Worm (Caenorhabditis elegans): ENCODE measurements around the gene H04D03.4.

Gene H04D03.4

DNA sequence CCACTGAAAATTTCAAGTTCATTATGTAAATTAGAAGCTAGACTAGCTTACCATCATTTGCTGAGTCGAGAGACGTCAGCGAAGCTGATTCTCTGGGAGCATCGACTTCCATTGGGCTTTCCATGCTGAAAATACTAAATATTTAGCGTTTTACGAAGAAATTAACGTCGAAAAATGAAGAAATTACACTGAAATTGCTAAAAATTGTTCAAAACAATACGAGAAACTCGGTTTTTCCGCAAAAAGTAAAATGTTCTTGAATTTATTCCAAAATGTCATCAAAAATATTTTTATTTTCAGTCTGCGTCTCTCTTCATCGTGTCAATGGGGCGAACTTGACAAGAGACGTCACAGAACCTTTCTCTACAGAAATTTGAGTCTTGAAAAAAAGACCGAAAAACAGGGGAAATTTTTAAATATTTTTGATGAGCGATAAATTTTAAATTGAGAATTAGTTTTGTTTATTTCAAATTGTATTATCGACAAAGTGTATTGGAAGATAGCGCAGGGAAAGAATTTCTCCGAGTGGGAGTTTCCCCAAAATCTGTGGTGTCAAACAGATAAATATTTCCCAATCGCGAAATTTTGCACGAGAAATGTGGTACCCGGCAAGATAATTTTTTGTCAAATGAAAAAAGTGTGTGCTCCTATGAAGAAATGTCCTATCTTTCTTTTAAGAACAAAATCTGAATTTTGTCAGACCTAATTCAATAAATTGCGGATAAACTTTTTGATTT is 9.7 kb upstream of the H04D03.4 start, which contains the start of gene ecps-1 (continued):
- TF ChIP-seq nhr-11 (tag; optimal IDR thresholded peaks at IDR 0.05), result peak; percentile 66
- TF ChIP-seq tbx-2 (tag; optimal IDR thresholded peaks at IDR 0.05), result peak; percentile 92
- peak in 2 of 6 experiments; percentile 72 to 93 for TF ChIP-seq elt-3 (tag; optimal IDR thresholded peaks at IDR 0.05)
- TF ChIP-seq lin-14 (GFP tag; optimal IDR thresholded peaks at IDR 0.05), result peak; percentile 95
- TF ChIP-seq hlh-17 (GFP tag; optimal IDR thresholded peaks at IDR 0.05; ENCODE audit: borderline replicate concordance), result no peak
- TF ChIP-seq unc-62 (GFP tag; optimal IDR thresholded peaks at IDR 0.05), result no peak
- peak; percentile 94 for TF ChIP-seq snu-23 (GFP tag; optimal IDR thresholded peaks at IDR 0.05)
- peak; percentile 1 for TF ChIP-seq vab-15 (tag; optimal IDR thresholded peaks at IDR 0.05)
- peak; percentile 50 for TF ChIP-seq sup-37 (GFP tag; optimal IDR thresholded peaks at IDR 0.05)
- peak; percentile 96 for TF ChIP-seq nhr-71 (tag; optimal IDR thresholded peaks at IDR 0.05)
- peak; percentile 76 for TF ChIP-seq fkh-4 (tag; optimal IDR thresholded peaks at IDR 0.05; ENCODE audit: borderline replicate concordance)
- TF ChIP-seq zag-1 (tag; optimal IDR thresholded peaks at IDR 0.05), result no peak
- peak; percentile 50 for TF ChIP-seq snpc-4 (tag; optimal IDR thresholded peaks at IDR 0.05)
- TF ChIP-seq nhr-12 (tag; optimal IDR thresholded peaks at IDR 0.05), result no peak
- TF ChIP-seq nhr-47 (tag; optimal IDR thresholded peaks at IDR 0.05), result peak; percentile 94
- peak; percentile 89 for TF ChIP-seq nhr-19 (GFP tag; conservative IDR thresholded peaks at IDR 0.05)
- peak; percentile 91 for TF ChIP-seq ceh-63 (GFP tag; optimal IDR thresholded peaks at IDR 0.05)
- TF ChIP-seq nhr-77 (tag; optimal IDR thresholded peaks at IDR 0.05), result peak; percentile 79
- peak; percentile 82 for TF ChIP-seq mab-9 (GFP tag; IDR thresholded peaks at IDR 0.05)
- peak; percentile 95 for TF ChIP-seq lir-3 (tag; optimal IDR thresholded peaks at IDR 0.05; ENCODE audit: poor library complexity)
- peak in 1 of 2 experiments; percentile 95 for TF ChIP-seq ztf-11 (tag; optimal IDR thresholded peaks at IDR 0.05)
- no peak for TF ChIP-seq alr-1 (tag; optimal IDR thresholded peaks at IDR 0.05; ENCODE audit: borderline replicate concordance)
- TF ChIP-seq nhr-84 (tag; optimal IDR thresholded peaks at IDR 0.05), result no peak
- TF ChIP-seq sptf-1 (tag; optimal IDR thresholded peaks at IDR 0.05), result no peak
- peak; percentile 96 for TF ChIP-seq unc-98 (GFP tag; IDR thresholded peaks at IDR 0.05)
- TF ChIP-seq ceh-82 (tag; optimal IDR thresholded peaks at IDR 0.05), result peak; percentile 80 to 92 (median 90)
- no peak for TF ChIP-seq hlh-4 (tag; optimal IDR thresholded peaks at IDR 0.05)
- peak; percentile 77 for TF ChIP-seq ceh-90 (tag; optimal IDR thresholded peaks at IDR 0.05)
- TF ChIP-seq pag-3 (tag; optimal IDR thresholded peaks at IDR 0.05; ENCODE audit: borderline replicate concordance, insufficient read depth), result no peak
- TF ChIP-seq nhr-20 (tag; optimal IDR thresholded peaks at IDR 0.05), result peak; percentile 92
- TF ChIP-seq grh-1 (GFP tag; IDR thresholded peaks at IDR 0.05), result peak; percentile 61; the same call in 1 of the 2 replicates
- peak; percentile 98 for TF ChIP-seq C16A3.4 (tag; optimal IDR thresholded peaks at IDR 0.05)
- TF ChIP-seq fkh-8 (tag; optimal IDR thresholded peaks at IDR 0.05), result peak; percentile 95
- TF ChIP-seq rnt-1 (tag; optimal IDR thresholded peaks at IDR 0.05), result peak; percentile 98
- TF ChIP-seq unc-86 (tag; optimal IDR thresholded peaks at IDR 0.05), result peak; percentile 87

- TF ChIP-seq lsy-2 (tag; optimal IDR thresholded peaks at IDR 0.05) (no peak), sup-37 (GFP tag; optimal IDR thresholded peaks at IDR 0.05) (no peak), unc-98 (GFP tag; IDR thresholded peaks at IDR 0.05) (no peak)
Measured at ce11 chrIII:10446730-10447129, 4.2 kb downstream of the H04D03.4 start, which contains the start of gene H04D03.7. Gene H04D03.7, minus strand, starts transcription at chrIII:10446830.
